Worm (Caenorhabditis elegans): Measurements from ENCODE around the gene F38H4.4.

The F38H4.4 gene

ce11 chrIV:11882534-11882933 lies 34.5 kb downstream of the F38H4.4 start:
- no peak for TF ChIP-seq nhr-6 (tag; optimal IDR thresholded peaks at IDR 0.05)
- peak; percentile 58 for TF ChIP-seq sma-9 (GFP tag; optimal IDR thresholded peaks at IDR 0.05)
- TF ChIP-seq sma-9 (tag; optimal IDR thresholded peaks at IDR 0.05): no peak
- TF ChIP-seq elt-1 (tag; optimal IDR thresholded peaks at IDR 0.05): peak; percentile 67
- peak; percentile 73 for TF ChIP-seq ceh-16 (tag; optimal IDR thresholded peaks at IDR 0.05)

ce11 chrIV:11883478-11883877 lies 35.4 kb downstream of the F38H4.4 start:
- TF ChIP-seq nhr-21 (tag; optimal IDR thresholded peaks at IDR 0.05) (peak; percentile 48), nhr-11 (tag; optimal IDR thresholded peaks at IDR 0.05) (no peak), ceh-82 (tag; optimal IDR thresholded peaks at IDR 0.05) (no peak), fos-1 (tag; optimal IDR thresholded peaks at IDR 0.05) (peak; percentile 9), blmp-1 (tag; optimal IDR thresholded peaks at IDR 0.05; ENCODE audit: insufficient read depth) (peak; percentile 62), sma-9 (GFP tag; optimal IDR thresholded peaks at IDR 0.05) (peak; percentile 15), sma-9 (tag; optimal IDR thresholded peaks at IDR 0.05) (no peak), ztf-4 (tag; optimal IDR thresholded peaks at IDR 0.05) (no peak), ztf-1 (GFP tag; conservative IDR thresholded peaks at IDR 0.05) (no peak)

- TF ChIP-seq nhr-77 (tag; optimal IDR thresholded peaks at IDR 0.05) (no peak), ceh-16 (tag; optimal IDR thresholded peaks at IDR 0.05) (no peak), lin-39 (tag; optimal IDR thresholded peaks at IDR 0.05) (no peak)
These were observed 37.3 kb downstream of the F38H4.4 start, which contains the start of gene let-653 for ce11 chrIV:11885313-11885712. TSS of gene let-653 (plus strand) at chrIV:11885613.

- TF ChIP-seq Y55F3AM.14 (GFP tag; optimal IDR thresholded peaks at IDR 0.05): no peak
- TF ChIP-seq blmp-1 (tag; optimal IDR thresholded peaks at IDR 0.05; ENCODE audit: insufficient read depth): no peak
These were observed 44.5 kb downstream of the F38H4.4 start for ce11 chrIV:11892545-11892944.

ce11 chrIV:11893336-11893735 lies 45.3 kb downstream of the F38H4.4 start:
- TF ChIP-seq nhr-77 (tag; optimal IDR thresholded peaks at IDR 0.05) (no peak), blmp-1 (tag; optimal IDR thresholded peaks at IDR 0.05; ENCODE audit: insufficient read depth) (no peak), nhr-12 (tag; optimal IDR thresholded peaks at IDR 0.05) (no peak), nhr-6 (tag; optimal IDR thresholded peaks at IDR 0.05) (no peak), F13H6.1 (tag; optimal IDR thresholded peaks at IDR 0.05) (no peak), dmd-4 (tag; optimal IDR thresholded peaks at IDR 0.05) (no peak), ZK546.5 (tag; optimal IDR thresholded peaks at IDR 0.05) (no peak), peb-1 (tag; optimal IDR thresholded peaks at IDR 0.05) (no peak), ceh-82 (tag; optimal IDR thresholded peaks at IDR 0.05) (no peak), elt-3 (tag; optimal IDR thresholded peaks at IDR 0.05) (no peak), lsy-2 (tag; optimal IDR thresholded peaks at IDR 0.05) (no peak), alr-1 (tag; optimal IDR thresholded peaks at IDR 0.05) (no peak), unc-62 (GFP tag; optimal IDR thresholded peaks at IDR 0.05) (no peak), nhr-11 (tag; optimal IDR thresholded peaks at IDR 0.05) (no peak), unc-39 (tag; optimal IDR thresholded peaks at IDR 0.05) (no peak), nhr-21 (tag; optimal IDR thresholded peaks at IDR 0.05) (no peak)

ce11 chrIV:11897710-11898109 lies 49.6 kb downstream of the F38H4.4 start:
- peak; percentile 73 for TF ChIP-seq nhr-25 (tag; optimal IDR thresholded peaks at IDR 0.05)
- no peak for TF ChIP-seq C34F6.9 (tag; optimal IDR thresholded peaks at IDR 0.05)
- TF ChIP-seq nhr-10 (tag; optimal IDR thresholded peaks at IDR 0.05): no peak
- TF ChIP-seq blmp-1 (tag; optimal IDR thresholded peaks at IDR 0.05; ENCODE audit: insufficient read depth): peak; percentile 16
- TF ChIP-seq sma-9 (GFP tag; optimal IDR thresholded peaks at IDR 0.05): peak; percentile 79
- TF ChIP-seq sma-9 (tag; optimal IDR thresholded peaks at IDR 0.05): no peak
- TF ChIP-seq ztf-1 (GFP tag; conservative IDR thresholded peaks at IDR 0.05): no peak
- no peak for TF ChIP-seq mdl-1 (tag; optimal IDR thresholded peaks at IDR 0.05)
- TF ChIP-seq fos-1 (tag; optimal IDR thresholded peaks at IDR 0.05): peak; percentile 72
- peak; percentile 84 for TF ChIP-seq nhr-21 (tag; optimal IDR thresholded peaks at IDR 0.05)
- TF ChIP-seq lsy-2 (tag; optimal IDR thresholded peaks at IDR 0.05): peak in 1 of 2 experiments; percentile 58
- TF ChIP-seq R02D3.7 (tag; optimal IDR thresholded peaks at IDR 0.05): no peak

- TF ChIP-seq nhr-21 (tag; optimal IDR thresholded peaks at IDR 0.05) (peak; percentile 69), nhr-129 (tag; optimal IDR thresholded peaks at IDR 0.05) (no peak), egl-27 (tag; optimal IDR thresholded peaks at IDR 0.05) (peak; percentile 31), peb-1 (tag; optimal IDR thresholded peaks at IDR 0.05) (no peak), ZK546.5 (tag; optimal IDR thresholded peaks at IDR 0.05) (no peak), elt-1 (tag; optimal IDR thresholded peaks at IDR 0.05) (no peak), sem-4 (tag; optimal IDR thresholded peaks at IDR 0.05) (peak; percentile 36), aly-2 (tag; optimal IDR thresholded peaks at IDR 0.05) (no peak), lsy-2 (tag; optimal IDR thresholded peaks at IDR 0.05) (peak in 1 of 2 experiments; percentile 21), unc-39 (tag; optimal IDR thresholded peaks at IDR 0.05) (no peak), elt-3 (tag; optimal IDR thresholded peaks at IDR 0.05) (no peak), C34F6.9 (tag; optimal IDR thresholded peaks at IDR 0.05) (no peak), nhr-77 (tag; optimal IDR thresholded peaks at IDR 0.05) (no peak), blmp-1 (tag; optimal IDR thresholded peaks at IDR 0.05; ENCODE audit: insufficient read depth) (peak; percentile 20), lin-11 (tag; optimal IDR thresholded peaks at IDR 0.05) (no peak), sma-9 (GFP tag; optimal IDR thresholded peaks at IDR 0.05) (peak; percentile 76), sma-9 (tag; optimal IDR thresholded peaks at IDR 0.05) (no peak), unc-62 (GFP tag; optimal IDR thresholded peaks at IDR 0.05) (no peak), nhr-237 (tag; optimal IDR thresholded peaks at IDR 0.05) (no peak), F13H6.1 (tag; optimal IDR thresholded peaks at IDR 0.05) (no peak), skn-1 (tag; optimal IDR thresholded peaks at IDR 0.05) (no peak), nhr-6 (tag; optimal IDR thresholded peaks at IDR 0.05) (no peak), gmeb-1 (tag; optimal IDR thresholded peaks at IDR 0.05) (no peak), fos-1 (tag; optimal IDR thresholded peaks at IDR 0.05) (peak; percentile 21), alr-1 (tag; optimal IDR thresholded peaks at IDR 0.05) (no peak)
These were observed 51.3 kb downstream of the F38H4.4 start, which contains the start of gene nhr-43 for ce11 chrIV:11899358-11899757. TSS of gene nhr-43 (plus strand) at chrIV:11899590.

All from whole organism, L2 larva.